Worm (Caenorhabditis elegans) whole organism, L1 larva: ENCODE data around the gene T10C6.7.

Source experiments
- Y116A8C.19 ChIP-seq: sonication (generic microtip); optimal IDR thresholded peaks from 2 replicates; lab custom pipeline; 2016; ENCODE audit warnings: missing compliant biosample characterization, missing genetic modification characterization, borderline replicate concordance
- alr-1 ChIP-seq: fragments of 200-800 bp; sonication (Bioruptor generic); optimal IDR thresholded peaks from 2 replicates; lab custom pipeline; 2018; ENCODE audit warnings: borderline replicate concordance, mild to moderate bottlenecking, missing genetic modification characterization, missing compliant biosample characterization
- blmp-1 ChIP-seq: fragments of 150-350 bp; optimal IDR thresholded peaks from 2 replicates; lab custom pipeline; 2014; ENCODE audit warnings: missing biosample characterization, missing genetic modification characterization
- ceh-88 ChIP-seq: fragments of 200-800 bp; sonication (Bioruptor generic); IDR thresholded peaks from 2 replicates; pipeline ENCODE4 v1.3.6; 2022; ENCODE audit warnings: missing genetic modification characterization, missing compliant biosample characterization
- ces-1 ChIP-seq: fragments of 150-350 bp; optimal IDR thresholded peaks from 2 replicates; lab custom pipeline; 2014; ENCODE audit warnings: missing biosample characterization, missing genetic modification reagents, missing genetic modification characterization
- dpl-1 ChIP-seq, 3 experiments: fragments of 150-350 bp in 2 of 3; sonication (generic microtip) in 1 of 3; optimal IDR thresholded peaks; 2 replicates each; lab custom pipeline; 2014 to 2017; ENCODE audit warnings: missing biosample characterization in 3 of 3, missing genetic modification characterization in 3 of 3, missing genetic modification reagents in 3 of 3
- efl-1 ChIP-seq, 4 experiments: fragments of 150-350 bp; optimal IDR thresholded peaks in 3 of 4; peaks in 1 of 4; 1 replicate in 1 of 4; 2 replicates in 3 of 4; lab custom pipeline; 2014; ENCODE audit warnings: missing biosample characterization in 2 of 4, missing genetic modification characterization in 2 of 4, missing genetic modification reagents in 2 of 4
- elt-2 ChIP-seq: sonication (generic microtip); optimal IDR thresholded peaks from 2 replicates; lab custom pipeline; 2016; ENCODE audit warnings: missing genetic modification characterization, mild to moderate bottlenecking, inconsistent platforms, missing compliant biosample characterization, missing genetic modification reagents
- fkh-4 ChIP-seq: sonication (generic microtip); optimal IDR thresholded peaks from 2 replicates; lab custom pipeline; 2016; ENCODE audit warnings: missing compliant biosample characterization, missing genetic modification characterization, borderline replicate concordance
- fkh-8 ChIP-seq: sonication (generic microtip); optimal IDR thresholded peaks from 2 replicates; lab custom pipeline; 2016; ENCODE audit warnings: mild to moderate bottlenecking, missing genetic modification characterization, missing compliant biosample characterization
- fos-1 ChIP-seq: fragments of 150-350 bp; optimal IDR thresholded peaks from 2 replicates; lab custom pipeline; 2014; ENCODE audit warnings: missing biosample characterization, missing genetic modification characterization
- hlh-4 ChIP-seq: sonication (generic microtip); optimal IDR thresholded peaks from 2 replicates; lab custom pipeline; 2016; ENCODE audit warnings: mild to moderate bottlenecking, missing genetic modification characterization, missing compliant biosample characterization
- hpl-2 ChIP-seq: fragments of 150-350 bp; optimal IDR thresholded peaks from 2 replicates; lab custom pipeline; 2014; ENCODE audit warnings: missing biosample characterization, missing genetic modification reagents, missing genetic modification characterization
- irx-1 ChIP-seq: sonication (generic microtip); optimal IDR thresholded peaks from 2 replicates; lab custom pipeline; 2016; ENCODE audit warnings: missing genetic modification characterization, missing compliant biosample characterization
- lin-14 ChIP-seq: fragments of 200-800 bp; sonication (Bioruptor generic); optimal IDR thresholded peaks from 2 replicates; lab custom pipeline; 2018; ENCODE audit warnings: mild to moderate bottlenecking, missing genetic modification characterization, moderate library complexity, missing compliant biosample characterization
- lin-35 ChIP-seq, 2 experiments: fragments of 150-350 bp; optimal IDR thresholded peaks; 2 replicates each; lab custom pipeline; 2014; ENCODE audit warnings: missing biosample characterization in 2 of 2, missing genetic modification characterization in 2 of 2, missing genetic modification reagents in 2 of 2
- lin-39 ChIP-seq: fragments of 150-350 bp; optimal IDR thresholded peaks from 2 replicates; lab custom pipeline; 2014; ENCODE audit warnings: missing biosample characterization, missing genetic modification reagents, missing genetic modification characterization
- mdl-1 ChIP-seq, 2 experiments: fragments of 150-350 bp; optimal IDR thresholded peaks; 2 replicates each; lab custom pipeline; 2014 to 2017; ENCODE audit warnings: missing biosample characterization in 2 of 2, missing genetic modification characterization in 2 of 2, inconsistent platforms in 1 of 2
- nhr-11 ChIP-seq: fragments of 150-350 bp; optimal IDR thresholded peaks from 2 replicates; lab custom pipeline; 2014; ENCODE audit warnings: missing biosample characterization, missing genetic modification characterization
- nhr-19 ChIP-seq: fragments of 200-800 bp; sonication (Bioruptor generic); conservative IDR thresholded peaks from 2 replicates; pipeline ENCODE4 v1.3.6; 2022; ENCODE audit warnings: missing genetic modification characterization, missing compliant biosample characterization
- nhr-20 ChIP-seq: sonication (generic microtip); optimal IDR thresholded peaks from 2 replicates; lab custom pipeline; 2016; ENCODE audit warnings: mild to moderate bottlenecking, missing genetic modification characterization, missing compliant biosample characterization
- nhr-237 ChIP-seq: fragments of 150-350 bp; optimal IDR thresholded peaks from 2 replicates; lab custom pipeline; 2014; ENCODE audit warnings: missing biosample characterization, missing genetic modification characterization
- nhr-71 ChIP-seq: sonication (generic microtip); optimal IDR thresholded peaks from 2 replicates; lab custom pipeline; 2016; ENCODE audit warnings: mild to moderate bottlenecking, missing genetic modification characterization, moderate library complexity, missing compliant biosample characterization
- nhr-85 ChIP-seq: sonication (generic microtip); peaks from one replicate; lab custom pipeline; 2016; ENCODE audit warnings: missing genetic modification characterization, inconsistent platforms, missing compliant biosample characterization
- nhr-90 ChIP-seq: sonication (generic microtip); optimal IDR thresholded peaks from 2 replicates; lab custom pipeline; 2016; ENCODE audit warnings: mild to moderate bottlenecking, missing genetic modification characterization, missing compliant biosample characterization; ENCODE audit not compliant: poor library complexity
- pax-3 ChIP-seq: fragments of 200-800 bp; sonication (Bioruptor generic); optimal IDR thresholded peaks from 2 replicates; lab custom pipeline; 2018; ENCODE audit warnings: mild to moderate bottlenecking, missing genetic modification characterization, moderate library complexity, missing compliant biosample characterization
- pqm-1 ChIP-seq: sonication (generic microtip); optimal IDR thresholded peaks from 3 replicates; lab custom pipeline; 2017; ENCODE audit warnings: missing biosample characterization, missing genetic modification characterization
- rnt-1 ChIP-seq: sonication (generic microtip); optimal IDR thresholded peaks from 2 replicates; lab custom pipeline; 2016; ENCODE audit warnings: mild to moderate bottlenecking, missing genetic modification characterization, moderate library complexity, missing compliant biosample characterization
- snpc-4 ChIP-seq: fragments of 150-350 bp; optimal IDR thresholded peaks from 2 replicates; lab custom pipeline; 2014; ENCODE audit warnings: missing biosample characterization, missing genetic modification characterization
- snu-23 ChIP-seq: sonication (generic microtip); optimal IDR thresholded peaks from 2 replicates; lab custom pipeline; 2016; ENCODE audit warnings: missing genetic modification characterization, missing compliant biosample characterization
- sox-4 ChIP-seq: sonication (generic microtip); optimal IDR thresholded peaks from 2 replicates; lab custom pipeline; 2016; ENCODE audit warnings: missing genetic modification characterization, missing compliant biosample characterization
- swsn-7 ChIP-seq: sonication (generic microtip); optimal IDR thresholded peaks from 2 replicates; lab custom pipeline; 2016; ENCODE audit warnings: missing genetic modification characterization, missing compliant biosample characterization
- tbx-2 ChIP-seq: sonication (generic microtip); optimal IDR thresholded peaks from 2 replicates; lab custom pipeline; 2016; ENCODE audit warnings: missing genetic modification characterization, missing compliant biosample characterization
- unc-30 ChIP-seq: sonication (generic microtip); optimal IDR thresholded peaks from 2 replicates; lab custom pipeline; 2017; ENCODE audit warnings: missing biosample characterization, missing genetic modification characterization
- unc-62 ChIP-seq: fragments of 150-350 bp; optimal IDR thresholded peaks from 2 replicates; lab custom pipeline; 2014; ENCODE audit warnings: missing biosample characterization, missing genetic modification reagents, missing genetic modification characterization
- vab-15 ChIP-seq: sonication (generic microtip); optimal IDR thresholded peaks from 2 replicates; lab custom pipeline; 2017; ENCODE audit warnings: missing genotype, mild to moderate bottlenecking, missing genetic modification characterization, missing compliant biosample characterization
- zag-1 ChIP-seq: fragments of 150-350 bp; optimal IDR thresholded peaks from 2 replicates; lab custom pipeline; 2014; ENCODE audit warnings: missing biosample characterization, missing genetic modification characterization
- zip-4 ChIP-seq: fragments of 200-800 bp; sonication (Bioruptor generic); optimal IDR thresholded peaks from 2 replicates; lab custom pipeline; 2018; ENCODE audit warnings: mild to moderate bottlenecking, missing genetic modification characterization, moderate library complexity, missing compliant biosample characterization

Gene T10C6.7

DNA sequence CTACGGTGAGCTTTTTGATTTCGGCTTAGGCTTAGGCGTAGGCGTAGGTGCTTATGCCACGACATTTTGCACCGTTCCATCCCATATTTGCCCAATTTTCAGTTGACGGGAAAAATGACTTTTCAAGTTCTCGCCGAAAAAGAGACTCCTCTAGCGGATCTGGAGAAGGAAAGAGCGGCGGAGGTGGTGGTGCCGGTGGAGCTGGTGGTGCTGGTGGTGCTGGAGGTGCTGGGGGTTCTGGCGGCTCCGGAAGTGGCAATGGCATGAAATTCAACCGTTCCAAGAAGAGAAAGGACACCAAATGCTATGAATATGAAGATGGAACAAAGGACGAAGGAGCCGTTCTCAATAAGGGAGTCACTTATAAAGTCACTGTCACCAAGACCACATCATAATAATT, 15.5 kb upstream of the T10C6.7 start:
- TF ChIP-seq irx-1 (tag; lab: Kevin White, UChicago) (no peak), fkh-8 (tag; lab: Kevin White, UChicago) (no peak), Y116A8C.19 (tag; lab: Kevin White, UChicago) (no peak), rnt-1 (tag; lab: Kevin White, UChicago) (no peak), alr-1 (tag; lab: Kevin White, UChicago) (no peak), zag-1 (tag; lab: Kevin White, UChicago) (no peak), ceh-88 (GFP tag; lab: Robert Waterston, UW) (no peak), nhr-11 (no peak), unc-30 (no peak)

DNA sequence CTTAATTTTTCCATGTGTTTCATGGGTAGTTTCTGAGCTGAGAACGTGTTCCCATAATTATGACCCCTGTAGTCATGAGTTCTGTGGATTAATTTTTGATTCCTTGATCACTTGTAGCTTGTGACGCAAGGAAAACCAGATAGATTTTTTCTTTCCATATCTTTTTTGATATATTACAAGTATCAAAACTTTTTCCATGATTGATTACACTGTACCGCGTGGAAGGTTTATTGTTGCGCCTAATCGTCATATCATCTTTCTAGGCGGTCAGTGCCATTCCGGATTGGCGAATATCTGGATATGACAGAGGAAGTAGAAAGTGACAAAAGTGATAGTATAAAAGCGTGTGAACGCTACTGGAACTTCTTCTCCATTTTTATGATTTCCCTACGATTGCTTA, 15.1 kb upstream of the T10C6.7 start, which contains the start of gene ZK285.2:
Gene ZK285.2 (plus strand): TSS at position 301 of the 400 bp plus-strand sequence.
- TF ChIP-seq Y116A8C.19 (tag; lab: Kevin White, UChicago) = no peak
- no peak for TF ChIP-seq lin-14 (GFP tag; lab: Kevin White, UChicago)
- no peak for TF ChIP-seq pqm-1 (tag; lab: Kevin White, UChicago)
- no peak for TF ChIP-seq nhr-237 (tag; lab: Kevin White, UChicago)
- TF ChIP-seq fos-1 = no peak
- TF ChIP-seq nhr-11 = no peak
- TF ChIP-seq dpl-1 (GFP tag; optimal IDR thresholded peaks at IDR 0.05; lab: Kevin White, UChicago) = no peak
- peak; percentile 31 for TF ChIP-seq blmp-1
- TF ChIP-seq vab-15 (tag; lab: Kevin White, UChicago) = no peak
- TF ChIP-seq efl-1 (optimal IDR thresholded peaks at IDR 0.05; lab: Kevin White, UChicago) = no peak
- peak in 1 of 2 experiments; percentile 16 for TF ChIP-seq efl-1 (GFP tag; optimal IDR thresholded peaks at IDR 0.05 in 1 of 2; lab: Kevin White, UChicago)
- no peak for TF ChIP-seq unc-62 (GFP tag; lab: Kevin White, UChicago)
- no peak for TF ChIP-seq ces-1 (GFP tag; lab: Kevin White, UChicago)
- TF ChIP-seq hlh-4 (tag; lab: Kevin White, UChicago) = no peak
- TF ChIP-seq zip-4 (GFP tag; lab: Kevin White, UChicago) = no peak

DNA sequence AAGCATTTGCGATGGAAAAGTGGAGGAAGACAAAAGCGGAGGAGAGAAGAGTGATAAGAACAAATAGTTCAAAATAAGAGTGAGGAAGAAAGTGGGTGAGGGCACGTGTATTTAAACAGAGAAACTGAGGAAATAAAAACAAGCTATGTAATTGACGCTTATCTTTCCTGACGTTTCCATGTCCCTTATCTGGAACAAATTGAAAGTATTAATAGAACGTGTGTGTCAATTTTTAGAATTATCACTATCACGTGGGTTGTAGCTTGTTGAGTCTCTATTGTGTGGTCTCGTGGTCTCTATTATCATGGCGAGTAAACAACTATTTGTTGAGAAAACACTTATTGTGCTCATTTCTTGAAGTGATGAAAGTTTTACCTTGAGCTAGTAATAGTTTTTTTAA, 14.3 kb upstream of the T10C6.7 start, which contains the start of gene T10C6.15:
Gene T10C6.15 (minus strand): TSS at position 104 of the 400 bp plus-strand sequence.
- no peak for TF ChIP-seq tbx-2 (tag; lab: Kevin White, UChicago)
- TF ChIP-seq pax-3 (tag; lab: Kevin White, UChicago) = peak; percentile 49
- peak in 1 of 2 experiments; percentile 50 for TF ChIP-seq mdl-1 (tag; optimal IDR thresholded peaks at IDR 0.05; lab: Kevin White, UChicago)
- peak; percentile 99 for TF ChIP-seq elt-2
- TF ChIP-seq nhr-90 = peak; percentile 63
- peak; percentile 32 for TF ChIP-seq nhr-19 (GFP tag; lab: Robert Waterston, UW)
- no peak for TF ChIP-seq snpc-4 (tag; lab: Kevin White, UChicago)
- peak in 1 of 2 experiments; percentile 76 for TF ChIP-seq lin-35 (GFP tag; optimal IDR thresholded peaks at IDR 0.05; lab: Kevin White, UChicago)
- no peak for TF ChIP-seq sox-4 (tag; lab: Kevin White, UChicago)
- peak; percentile 68 for TF ChIP-seq nhr-71 (tag; lab: Kevin White, UChicago)
- peak; percentile 67 for TF ChIP-seq nhr-20 (tag; lab: Kevin White, UChicago)
- TF ChIP-seq zip-4 (GFP tag; lab: Kevin White, UChicago) = no peak
- peak; percentile 58 for TF ChIP-seq hpl-2 (GFP tag; lab: Kevin White, UChicago)
- peak; percentile 30 for TF ChIP-seq nhr-85 (tag; lab: Kevin White, UChicago)
- no peak for TF ChIP-seq lin-39
- no peak for TF ChIP-seq snu-23 (GFP tag; lab: Kevin White, UChicago)
- TF ChIP-seq fkh-4 (tag; lab: Kevin White, UChicago) = no peak
- TF ChIP-seq efl-1 (optimal IDR thresholded peaks at IDR 0.05; lab: Kevin White, UChicago) = no peak
- peak in 1 of 2 experiments; percentile 87 for TF ChIP-seq efl-1 (GFP tag; optimal IDR thresholded peaks at IDR 0.05 in 1 of 2; lab: Kevin White, UChicago)
- no peak for TF ChIP-seq swsn-7 (tag; lab: Kevin White, UChicago)
- TF ChIP-seq, all 84 proteins: peak for 11
